Worm (Caenorhabditis elegans): Measurements from ENCODE around the gene efr-3.
A peak's percentile ranks its signal among the peaks of the same experiment; 100 is the strongest.

The efr-3 gene

ce11 chrII:6311459-6311858 is 9.5 kb downstream of the efr-3 start:
- no peak for TF ChIP-seq pros-1 (tag; optimal IDR thresholded peaks at IDR 0.05)
- TF ChIP-seq ceh-30 (tag; optimal IDR thresholded peaks at IDR 0.05), result no peak
- TF ChIP-seq odd-2 (tag; optimal IDR thresholded peaks at IDR 0.05), result no peak
- TF ChIP-seq nfya-1 (tag; optimal IDR thresholded peaks at IDR 0.05), result no peak
- TF ChIP-seq T23F11.4 (GFP tag; optimal IDR thresholded peaks at IDR 0.05), result no peak
- TF ChIP-seq ets-4 (tag; optimal IDR thresholded peaks at IDR 0.05), result no peak
- TF ChIP-seq eyg-1 (tag; optimal IDR thresholded peaks at IDR 0.05), result no peak

ce11 chrII:6309198-6309597 is 11.8 kb downstream of the efr-3 start, which contains the start of gene glb-10:
glb-10 (minus strand) TSS chrII:6309298.
- no peak for TF ChIP-seq hlh-8 (tag; optimal IDR thresholded peaks at IDR 0.05)
- no peak for TF ChIP-seq ceh-18 (tag; optimal IDR thresholded peaks at IDR 0.05)
- no peak for TF ChIP-seq fkh-6 (tag; optimal IDR thresholded peaks at IDR 0.05)
- no peak for TF ChIP-seq nhr-11 (tag; optimal IDR thresholded peaks at IDR 0.05)
- no peak for TF ChIP-seq sdc-2 (tag; optimal IDR thresholded peaks at IDR 0.05)
- no peak for TF ChIP-seq ceh-9 (tag; optimal IDR thresholded peaks at IDR 0.05)
- no peak for TF ChIP-seq T23F11.4 (GFP tag; optimal IDR thresholded peaks at IDR 0.05)
- TF ChIP-seq lim-6 (tag; optimal IDR thresholded peaks at IDR 0.05), result no peak
- no peak for TF ChIP-seq sox-4 (tag; optimal IDR thresholded peaks at IDR 0.05)
- no peak for TF ChIP-seq unc-42 (tag; optimal IDR thresholded peaks at IDR 0.05)

ce11 chrII:6306125-6306524 is 14.8 kb downstream of the efr-3 start, which contains the start of gene C29F5.8:
C29F5.8 (plus strand) TSS chrII:6306425.
- TF ChIP-seq gmeb-2 (tag; optimal IDR thresholded peaks at IDR 0.05), result no peak
- no peak for TF ChIP-seq sox-4 (tag; optimal IDR thresholded peaks at IDR 0.05)
- TF ChIP-seq ttx-3 (tag; optimal IDR thresholded peaks at IDR 0.05), result no peak
- TF ChIP-seq elt-4 (tag; optimal IDR thresholded peaks at IDR 0.05), result no peak
- TF ChIP-seq hlh-8 (tag; optimal IDR thresholded peaks at IDR 0.05), result no peak
- TF ChIP-seq che-1 (tag; optimal IDR thresholded peaks at IDR 0.05), result no peak
- no peak for TF ChIP-seq ceh-24 (tag; optimal IDR thresholded peaks at IDR 0.05)
- no peak for TF ChIP-seq fkh-6 (tag; optimal IDR thresholded peaks at IDR 0.05)
- TF ChIP-seq pag-3 (tag; optimal IDR thresholded peaks at IDR 0.05; ENCODE audit: borderline replicate concordance), result no peak

- TF ChIP-seq rnt-1 (tag; optimal IDR thresholded peaks at IDR 0.05) (peak; percentile 29), ceh-14 (tag; optimal IDR thresholded peaks at IDR 0.05) (no peak), ceh-18 (tag; optimal IDR thresholded peaks at IDR 0.05) (peak; percentile 69), pat-9 (tag; optimal IDR thresholded peaks at IDR 0.05) (no peak), sox-2 (GFP tag; IDR thresholded peaks at IDR 0.05) (no peak), dve-1 (tag; optimal IDR thresholded peaks at IDR 0.05) (no peak), Y22D7AL.16 (tag; optimal IDR thresholded peaks at IDR 0.05) (no peak), ceh-48 (tag; optimal IDR thresholded peaks at IDR 0.05) (no peak), unc-55 (GFP tag; optimal IDR thresholded peaks at IDR 0.05) (peak; percentile 9), sdc-2 (tag; optimal IDR thresholded peaks at IDR 0.05) (no peak)
Observed at ce11 chrII:6303209-6303740, 17.7 kb downstream of the efr-3 start, which contains the start of gene C29F5.1. C29F5.1 (plus strand) TSS chrII:6303525.

DNA sequence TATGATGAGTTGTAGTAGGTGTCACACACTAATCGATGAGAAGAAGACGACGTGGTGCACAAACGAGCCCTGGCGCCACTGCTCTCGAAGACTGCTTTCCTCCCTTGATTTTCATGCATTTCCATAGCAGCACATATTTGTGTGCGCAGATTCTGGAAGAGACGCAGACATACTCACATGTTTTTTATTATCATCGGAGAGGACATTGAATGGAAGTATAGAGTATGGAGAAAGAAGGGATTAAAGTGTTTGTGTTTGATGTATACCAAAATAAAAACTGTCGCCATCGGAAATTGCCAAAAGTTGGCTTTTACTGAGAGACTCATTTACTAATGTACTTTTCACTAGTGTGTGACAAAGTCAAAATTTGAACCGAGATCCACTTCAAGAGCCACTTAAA is 26.7 kb downstream of the efr-3 start, which contains the start of gene mps-1:
Gene mps-1, minus strand, starts transcription at position 101 of the 400 bp plus-strand sequence.
- no peak for TF ChIP-seq dve-1 (tag; optimal IDR thresholded peaks at IDR 0.05)
- TF ChIP-seq hlh-15 (tag; optimal IDR thresholded peaks at IDR 0.05), result no peak
- TF ChIP-seq ceh-30 (tag; optimal IDR thresholded peaks at IDR 0.05), result no peak
- TF ChIP-seq madf-2 (tag; optimal IDR thresholded peaks at IDR 0.05), result no peak
- TF ChIP-seq hlh-13 (GFP tag; optimal IDR thresholded peaks at IDR 0.05), result no peak
- TF ChIP-seq npax-4 (tag; optimal IDR thresholded peaks at IDR 0.05), result no peak
- TF ChIP-seq hlh-8 (tag; optimal IDR thresholded peaks at IDR 0.05), result no peak
- no peak for TF ChIP-seq ceh-31 (tag; optimal IDR thresholded peaks at IDR 0.05)
- TF ChIP-seq pqm-1 (tag; optimal IDR thresholded peaks at IDR 0.05), result no peak
- no peak for TF ChIP-seq tbx-7 (tag; optimal IDR thresholded peaks at IDR 0.05)
- TF ChIP-seq Y22D7AL.16 (tag; optimal IDR thresholded peaks at IDR 0.05), result no peak
